Worm (Caenorhabditis elegans) whole organism, L4/young adult: ENCODE results near the gene idpp-11.

Experiments
- W03F9.2 ChIP-seq: fragments of 150-350 bp; optimal IDR thresholded peaks from 2 replicates; lab custom pipeline; 2014; ENCODE audit warnings: missing biosample characterization, missing genetic modification characterization
- dao-5 ChIP-seq: sonication (generic microtip); optimal IDR thresholded peaks from 2 replicates; lab custom pipeline; 2016; ENCODE audit warnings: missing genotype, missing genetic modification characterization, moderate library complexity, missing compliant biosample characterization
- him-1 ChIP-seq: sonication (generic microtip); optimal IDR thresholded peaks from 2 replicates; lab custom pipeline; 2016; ENCODE audit warnings: missing genotype, missing genetic modification reagents, missing genetic modification characterization, missing compliant biosample characterization

- TF ChIP-seq him-1 (tag; lab: Kevin White, UChicago) = no peak
- no peak for TF ChIP-seq W03F9.2 (tag; lab: Kevin White, UChicago)
- no peak for TF ChIP-seq dao-5
Measured at ce11 chrX:7799680-7800079, 42.7 kb upstream of the idpp-11 start, which contains the start of gene gpx-7.
